Worm (Caenorhabditis elegans) whole organism, L3 larva: ENCODE measurements around the gene F08D12.7.

Experiments used
- ceh-82 ChIP-seq: fragments of 150-350 bp; optimal IDR thresholded peaks from 2 replicates; lab custom pipeline; 2014; ENCODE audit warnings: missing biosample characterization, missing genetic modification characterization
- elt-3 ChIP-seq, 3 experiments: fragments of 150-350 bp in 1 of 3; sonication (generic microtip) in 2 of 3; optimal IDR thresholded peaks; 2 replicates in 2 of 3; 4 replicates in 1 of 3; lab custom pipeline; 2014 to 2017; ENCODE audit warnings: missing biosample characterization in 3 of 3, missing genetic modification characterization in 3 of 3
- lin-39 ChIP-seq: fragments of 150-350 bp; optimal IDR thresholded peaks from 2 replicates; lab custom pipeline; 2018; ENCODE audit warnings: missing biosample characterization, missing genetic modification reagents, missing genetic modification characterization
- nfya-1 ChIP-seq: sonication (generic microtip); optimal IDR thresholded peaks from 2 replicates; lab custom pipeline; 2017; ENCODE audit warnings: missing genetic modification characterization, mild to moderate bottlenecking, missing compliant biosample characterization, antibody characterized with exemption, moderate library complexity; ENCODE audit not compliant: insufficient read depth
- nhr-11 ChIP-seq: fragments of 150-350 bp; optimal IDR thresholded peaks from 2 replicates; lab custom pipeline; 2014; ENCODE audit warnings: missing biosample characterization, missing genetic modification characterization
- snpc-4 ChIP-seq: fragments of 150-350 bp; optimal IDR thresholded peaks from 2 replicates; lab custom pipeline; 2014; ENCODE audit warnings: missing biosample characterization, missing genetic modification characterization
- tbx-2 ChIP-seq: sonication (generic microtip); optimal IDR thresholded peaks from 2 replicates; lab custom pipeline; 2016; ENCODE audit warnings: mild to moderate bottlenecking, missing genetic modification characterization, missing compliant biosample characterization

DNA sequence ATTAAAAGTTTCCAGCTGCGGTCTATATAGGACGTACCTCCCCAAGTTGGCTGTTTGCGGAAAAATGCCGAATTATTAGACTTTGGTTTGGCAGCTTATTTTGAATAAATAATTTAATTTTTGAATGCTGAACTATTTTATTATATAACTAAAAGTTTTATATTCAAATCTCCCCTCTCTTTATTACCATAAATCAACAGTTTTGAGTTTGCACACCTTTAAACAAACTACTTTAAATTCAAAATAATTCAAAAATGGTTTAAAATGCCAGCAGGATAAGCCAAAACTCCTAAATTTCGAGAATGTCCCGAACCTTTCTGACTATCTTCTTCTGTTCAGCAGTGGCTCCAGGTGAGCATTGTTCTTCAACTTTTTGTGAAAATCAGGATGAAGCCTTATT lies 10.3 kb upstream of the F08D12.7 start, which contains the start of gene F08D12.3:
- no peak for TF ChIP-seq snpc-4
- TF ChIP-seq elt-3 (tag; optimal IDR thresholded peaks at IDR 0.05; lab: Kevin White, UChicago), result no peak
- TF ChIP-seq nfya-1, result no peak
- no peak for TF ChIP-seq nhr-11 (tag; lab: Kevin White, UChicago)
- TF ChIP-seq ceh-82, result no peak
- TF ChIP-seq lin-39 (tag; lab: Kevin White, UChicago), result no peak
- TF ChIP-seq tbx-2 (tag; lab: Kevin White, UChicago), result no peak
